Fruit fly (Drosophila melanogaster) whole organism, embryonic: ENCODE results near the gene Cyp313a4.

Experiments used
- CG11696 ChIP-seq: fragments of 200-800 bp; sonication (Bioruptor generic); IDR thresholded peaks from 2 replicates; pipeline ENCODE4 v1.3.6; 2022; ENCODE audit warnings: missing biosample characterization, missing genetic modification characterization
- CG11723 ChIP-seq: fragments of 200-800 bp; sonication (Bioruptor generic); optimal IDR thresholded peaks from 2 replicates; lab custom pipeline; 2017; ENCODE audit warnings: missing biosample characterization, mild to moderate bottlenecking, missing genetic modification characterization
- CG12071 ChIP-seq: fragments of 200-800 bp; sonication (Bioruptor generic); optimal IDR thresholded peaks from 3 replicates; lab custom pipeline; 2018; ENCODE audit warnings: missing biosample characterization, mild to moderate bottlenecking, missing genetic modification characterization
- CG12155 ChIP-seq: fragments of 200-800 bp; sonication (Bioruptor generic); optimal IDR thresholded peaks from 3 replicates; lab custom pipeline; 2016; ENCODE audit warnings: missing biosample characterization, missing genetic modification characterization
- CG12769 ChIP-seq: fragments of 200-800 bp; sonication (Bioruptor generic); optimal IDR thresholded peaks from 2 replicates; lab custom pipeline; 2019; ENCODE audit warnings: missing biosample characterization, mild to moderate bottlenecking, missing genetic modification characterization, moderate library complexity
- CG13424 ChIP-seq: fragments of 200-800 bp; sonication (Bioruptor generic); optimal IDR thresholded peaks from 2 replicates; lab custom pipeline; 2019; ENCODE audit warnings: missing biosample characterization, mild to moderate bottlenecking, missing genetic modification characterization, moderate library complexity
- CG15514 ChIP-seq: fragments of 200-800 bp; sonication (Bioruptor generic); optimal IDR thresholded peaks from 3 replicates; lab custom pipeline; 2017; ENCODE audit warnings: missing biosample characterization, missing genetic modification characterization, mild to moderate bottlenecking, moderate library complexity, missing genetic modification reagents
- CG16815 ChIP-seq: fragments of 200-800 bp; sonication (Bioruptor generic); optimal IDR thresholded peaks from 3 replicates; lab custom pipeline; 2017; ENCODE audit warnings: missing biosample characterization, mild to moderate bottlenecking, missing genetic modification characterization
- CG18599 ChIP-seq: fragments of 200-800 bp; sonication (Bioruptor generic); optimal IDR thresholded peaks from 3 replicates; lab custom pipeline; 2017; ENCODE audit warnings: missing biosample characterization, missing genetic modification characterization, mild to moderate bottlenecking, moderate library complexity, missing genetic modification reagents
- CG2678 ChIP-seq: fragments of 200-800 bp; sonication (Bioruptor generic); optimal IDR thresholded peaks from 3 replicates; lab custom pipeline; 2019; ENCODE audit warnings: missing biosample characterization, mild to moderate bottlenecking, missing genetic modification characterization, moderate library complexity
- CG30020 ChIP-seq: fragments of 200-800 bp; optimal IDR thresholded peaks from 2 replicates; lab custom pipeline; 2019; ENCODE audit warnings: missing biosample characterization, mild to moderate bottlenecking, missing genetic modification characterization, moderate library complexity
- CG3726 ChIP-seq: fragments of 200-800 bp; sonication (Bioruptor generic); IDR thresholded peaks from 3 replicates; pipeline ENCODE4, ENCODE4 v1.3.6; 2022; ENCODE audit warnings: missing biosample characterization, missing genetic modification characterization
- CG3847 ChIP-seq: fragments of 200-800 bp; sonication (Bioruptor generic); IDR thresholded peaks from 2 replicates; pipeline ENCODE4 v1.3.6; 2022; ENCODE audit warnings: missing biosample characterization, missing genetic modification characterization
- CG4360 ChIP-seq: fragments of 200-800 bp; sonication (Bioruptor generic); IDR thresholded peaks from 2 replicates; pipeline ENCODE4 v1.3.6; 2022; ENCODE audit warnings: missing biosample characterization, missing genetic modification characterization
- CG4820 ChIP-seq: fragments of 200-800 bp; sonication (Bioruptor generic); optimal IDR thresholded peaks from 3 replicates; lab custom pipeline; 2016; ENCODE audit warnings: missing biosample characterization, missing genetic modification characterization
- CG5180 ChIP-seq: fragments of 200-800 bp; sonication (Bioruptor generic); optimal IDR thresholded peaks from 3 replicates; lab custom pipeline; 2017; ENCODE audit warnings: missing biosample characterization, missing genetic modification characterization, mild to moderate bottlenecking, moderate library complexity, missing genetic modification reagents
- CG6654 ChIP-seq: fragments of 200-800 bp; sonication (Bioruptor generic); optimal IDR thresholded peaks from 2 replicates; lab custom pipeline; 2017; ENCODE audit warnings: missing biosample characterization, mild to moderate bottlenecking, missing genetic modification characterization
- CG7372 ChIP-seq: fragments of 200-800 bp; sonication (Bioruptor generic); IDR thresholded peaks from 2 replicates; pipeline ENCODE4 v1.3.6; 2022; ENCODE audit warnings: missing biosample characterization, missing genetic modification characterization
- CG8290 ChIP-seq, 3 experiments: fragments of 200-800 bp; sonication (Bioruptor generic); optimal IDR thresholded peaks; 2 replicates each; lab custom pipeline; 2016 to 2019; ENCODE audit warnings: missing biosample characterization in 3 of 3, missing genetic modification characterization in 3 of 3, mild to moderate bottlenecking in 2 of 3, moderate library complexity in 1 of 3
- CG9797 ChIP-seq: fragments of 200-800 bp; sonication (Bioruptor generic); optimal IDR thresholded peaks from 3 replicates; lab custom pipeline; 2018; ENCODE audit warnings: missing biosample characterization, mild to moderate bottlenecking, missing genetic modification characterization
- Chrac-16 ChIP-seq: fragments of 200-800 bp; sonication (Bioruptor generic); optimal IDR thresholded peaks from 3 replicates; lab custom pipeline; 2016; ENCODE audit warnings: missing biosample characterization, missing genetic modification characterization
- Doc2 ChIP-seq: fragments of 200-800 bp; sonication (Bioruptor generic); IDR thresholded peaks from 2 replicates; pipeline ENCODE4 v1.3.6; 2022; ENCODE audit warnings: missing biosample characterization, missing genetic modification characterization
- Dref ChIP-seq: fragments of 200-800 bp; sonication (Bioruptor generic); IDR thresholded peaks from 2 replicates; pipeline ENCODE4 v1.3.6; 2022; ENCODE audit warnings: missing biosample characterization, missing genetic modification characterization
- Drgx ChIP-seq: fragments of 200-800 bp; sonication (Bioruptor generic); IDR thresholded peaks from 2 replicates; pipeline ENCODE4 v1.3.6; 2022; ENCODE audit warnings: missing biosample characterization, missing genetic modification characterization
- E2f2 ChIP-seq: fragments of 200-800 bp; sonication (Bioruptor generic); IDR thresholded peaks from 2 replicates; pipeline ENCODE4 v1.3.6; 2022; ENCODE audit warnings: missing biosample characterization, missing genetic modification characterization
- H15 ChIP-seq: fragments of 200-800 bp; sonication (Bioruptor generic); IDR thresholded peaks from 3 replicates; pipeline ENCODE4 v1.3.6; 2022; ENCODE audit warnings: missing biosample characterization, missing genetic modification characterization
- HHEX ChIP-seq: fragments of 200-800 bp; sonication (Bioruptor generic); optimal IDR thresholded peaks from 3 replicates; lab custom pipeline; 2017; ENCODE audit warnings: missing biosample characterization, mild to moderate bottlenecking, missing genetic modification characterization, missing genetic modification reagents
- Lhr ChIP-seq: fragments of 200-800 bp; sonication (Bioruptor generic); optimal IDR thresholded peaks from 3 replicates; lab custom pipeline; 2017; ENCODE audit warnings: mild to moderate bottlenecking, missing biosample characterization, missing genetic modification reagents, missing genetic modification characterization
- Lim3 ChIP-seq: fragments of 200-800 bp; sonication (Bioruptor generic); IDR thresholded peaks from 2 replicates; pipeline ENCODE4 v1.3.6; 2022; ENCODE audit warnings: missing biosample characterization, missing genetic modification characterization
- Meics ChIP-seq: fragments of 200-800 bp; sonication (Bioruptor generic); optimal IDR thresholded peaks from 2 replicates; lab custom pipeline; 2017; ENCODE audit warnings: missing biosample characterization, mild to moderate bottlenecking, missing genetic modification characterization
- Myb ChIP-seq: fragments of 200-800 bp; sonication (Bioruptor generic); optimal IDR thresholded peaks from 2 replicates; lab custom pipeline; 2016; ENCODE audit warnings: missing biosample characterization, missing genetic modification characterization
- Neu2 ChIP-seq: fragments of 200-800 bp; sonication (Bioruptor generic); optimal IDR thresholded peaks from 3 replicates; lab custom pipeline; 2016; ENCODE audit warnings: missing biosample characterization, missing genetic modification characterization, borderline replicate concordance
- Nf-YB ChIP-seq: fragments of 200-800 bp; sonication (Bioruptor generic); optimal IDR thresholded peaks from 3 replicates; lab custom pipeline; 2019; ENCODE audit warnings: missing biosample characterization, mild to moderate bottlenecking, missing genetic modification characterization, moderate library complexity
- Nf-YC ChIP-seq: fragments of 200-800 bp; optimal IDR thresholded peaks from 3 replicates; lab custom pipeline; 2019; ENCODE audit warnings: missing biosample characterization, mild to moderate bottlenecking, missing genetic modification characterization, moderate library complexity
- Opbp ChIP-seq: fragments of 200-800 bp; sonication (Bioruptor generic); IDR thresholded peaks from 3 replicates; pipeline ENCODE4 v1.3.6; 2022; ENCODE audit warnings: missing biosample characterization, missing genetic modification characterization; ENCODE audit not compliant: partially characterized antibody
- Taf1 ChIP-seq: fragments of 200-800 bp; sonication (Bioruptor generic); IDR thresholded peaks from 2 replicates; pipeline ENCODE4 v1.3.6; 2022; ENCODE audit warnings: missing biosample characterization, missing genetic modification characterization
- YL-1 ChIP-seq: fragments of 200-800 bp; sonication (Bioruptor generic); optimal IDR thresholded peaks from 3 replicates; lab custom pipeline; 2017; ENCODE audit warnings: missing biosample characterization, mild to moderate bottlenecking, missing genetic modification characterization
- btn ChIP-seq: fragments of 200-800 bp; sonication (Bioruptor generic); optimal IDR thresholded peaks from 2 replicates; lab custom pipeline; 2016; ENCODE audit warnings: missing biosample characterization, missing genetic modification characterization
- cas ChIP-seq: fragments of 200-800 bp; sonication (Bioruptor generic); IDR thresholded peaks from 2 replicates; pipeline ENCODE4 v1.3.6; 2022; ENCODE audit warnings: missing biosample characterization, missing genetic modification characterization
- chinmo ChIP-seq: fragments of 200-800 bp; sonication (Bioruptor generic); IDR thresholded peaks from 4 replicates; pipeline ENCODE4 v1.3.6; 2022; ENCODE audit warnings: missing biosample characterization, missing genetic modification characterization; ENCODE audit not compliant: partially characterized antibody
- ci ChIP-seq: fragments of 200-800 bp; sonication (Bioruptor generic); IDR thresholded peaks from 3 replicates; pipeline ENCODE4 v1.3.6; 2022; ENCODE audit warnings: missing biosample characterization, missing genetic modification characterization
- crc ChIP-seq: fragments of 200-800 bp; sonication (Bioruptor generic); optimal IDR thresholded peaks from 2 replicates; lab custom pipeline; 2016; ENCODE audit warnings: missing biosample characterization, missing genetic modification characterization
- crol ChIP-seq: fragments of 200-800 bp; sonication (Bioruptor generic); IDR thresholded peaks from 2 replicates; pipeline ENCODE4 v1.3.6; 2022; ENCODE audit warnings: missing biosample characterization, missing genetic modification characterization
- esg ChIP-seq: fragments of 200-800 bp; sonication (Bioruptor generic); conservative IDR thresholded peaks from 2 replicates; pipeline ENCODE4 v1.3.6; 2022; ENCODE audit warnings: missing biosample characterization, missing genetic modification characterization
- fd3F ChIP-seq: fragments of 200-800 bp; sonication (Bioruptor generic); optimal IDR thresholded peaks from 2 replicates; lab custom pipeline; 2018; ENCODE audit warnings: missing biosample characterization, mild to moderate bottlenecking, missing genetic modification characterization, moderate library complexity
- gce ChIP-seq: fragments of 200-800 bp; sonication (Bioruptor generic); IDR thresholded peaks from 3 replicates; pipeline ENCODE4 v1.3.6; 2022; ENCODE audit warnings: missing biosample characterization, missing genetic modification characterization
- onecut ChIP-seq: fragments of 200-800 bp; sonication (Bioruptor generic); IDR thresholded peaks from 2 replicates; pipeline ENCODE4 v1.3.6; 2022; ENCODE audit warnings: missing biosample characterization, missing genetic modification characterization
- pho ChIP-seq: fragments of 200-800 bp; sonication (Bioruptor generic); optimal IDR thresholded peaks from 2 replicates; lab custom pipeline; 2016; ENCODE audit warnings: missing biosample characterization, missing genetic modification characterization
- so ChIP-seq: fragments of 200-800 bp; sonication (Bioruptor generic); IDR thresholded peaks from 3 replicates; pipeline ENCODE4 v1.3.6; 2022; ENCODE audit warnings: missing biosample characterization, missing genetic modification characterization
- ssp ChIP-seq: fragments of 200-800 bp; sonication (Bioruptor generic); IDR thresholded peaks from 2 replicates; pipeline ENCODE4 v1.3.6; 2022; ENCODE audit warnings: missing biosample characterization, missing genetic modification characterization
- trem ChIP-seq: fragments of 200-800 bp; optimal IDR thresholded peaks from 3 replicates; lab custom pipeline; 2019; ENCODE audit warnings: missing biosample characterization, mild to moderate bottlenecking, missing genetic modification characterization, moderate library complexity

The Cyp313a4 gene

dm6 chr3R:12697571-12698039 lies 16.4 kb upstream of the Cyp313a4 start (continued):
- TF ChIP-seq CG18599 (GFP tag; lab: Kevin White, UChicago): no peak
- TF ChIP-seq btn: no peak
- TF ChIP-seq crc: no peak
- peak; percentile 22 for TF ChIP-seq pho
- no peak for TF ChIP-seq Meics (GFP tag; lab: Kevin White, UChicago)
- TF ChIP-seq CG3726: no peak
- no peak for TF ChIP-seq HHEX (GFP tag; lab: Kevin White, UChicago)
- peak; percentile 78 for TF ChIP-seq trem (tag; lab: Kevin White, UChicago)
- no peak for TF ChIP-seq CG4820 (GFP tag; lab: Kevin White, UChicago)
- no peak for TF ChIP-seq gce (GFP tag; lab: Robert Waterston, UW)
- peak; percentile 99 for TF ChIP-seq CG9797 (GFP tag; lab: Kevin White, UChicago)
- no peak for TF ChIP-seq chinmo (GFP tag; lab: Robert Waterston, UW)
- TF ChIP-seq CG6654: no peak
- TF ChIP-seq Doc2 (GFP tag; lab: Robert Waterston, UW): no peak
- no peak for TF ChIP-seq Nf-YB (GFP tag; lab: Kevin White, UChicago)
- TF ChIP-seq CG13424 (tag; lab: Kevin White, UChicago): no peak
- peak; percentile 79 for TF ChIP-seq Dref (GFP tag; lab: Robert Waterston, UW)
- no peak for TF ChIP-seq CG5180
- no peak for TF ChIP-seq Lim3 (GFP tag; lab: Robert Waterston, UW)
- peak; percentile 74 for TF ChIP-seq Lhr (GFP tag; lab: Kevin White, UChicago)
- no peak for TF ChIP-seq Drgx
- TF ChIP-seq CG30020 (tag; lab: Kevin White, UChicago): peak; percentile 48
- no peak for TF ChIP-seq H15 (GFP tag; lab: Robert Waterston, UW)
- TF ChIP-seq cas: no peak
- TF ChIP-seq Myb (GFP tag; lab: Kevin White, UChicago): peak; percentile 47
- no peak for TF ChIP-seq crol (GFP tag; lab: Robert Waterston, UW)
- no peak for TF ChIP-seq ci (GFP tag; lab: Robert Waterston, UW)
- no peak for TF ChIP-seq fd3F
- peak; percentile 95 for TF ChIP-seq E2f2
- peak; percentile 32; the same call in 1 of the 3 replicates for TF ChIP-seq Opbp (GFP tag; lab: Robert Waterston, UW)
- no peak for TF ChIP-seq CG8290 (GFP tag; optimal IDR thresholded peaks at IDR 0.05; lab: Kevin White, UChicago)
- TF ChIP-seq CG8290 (tag; optimal IDR thresholded peaks at IDR 0.05; lab: Kevin White, UChicago): no peak
- no peak for TF ChIP-seq ssp (GFP tag; lab: Robert Waterston, UW)
- peak; percentile 58 for TF ChIP-seq YL-1 (GFP tag; lab: Kevin White, UChicago)
- TF ChIP-seq CG2678 (tag; lab: Kevin White, UChicago): no peak
- TF ChIP-seq so (GFP tag; lab: Robert Waterston, UW): no peak
- TF ChIP-seq CG15514 (GFP tag; lab: Kevin White, UChicago): peak; percentile 37
- peak; percentile 7 for TF ChIP-seq CG12071 (GFP tag; lab: Kevin White, UChicago)
- no peak for TF ChIP-seq CG4360 (GFP tag; lab: Robert Waterston, UW)
- TF ChIP-seq Taf1 (GFP tag; lab: Robert Waterston, UW): no peak
- TF ChIP-seq CG7372: peak; percentile 53; the same call in 1 of the 2 replicates
- TF ChIP-seq Nf-YC (tag; lab: Kevin White, UChicago): peak; percentile 58
- no peak for TF ChIP-seq Neu2 (GFP tag; lab: Kevin White, UChicago)
- TF ChIP-seq CG11696: no peak
- TF ChIP-seq CG12155 (GFP tag; lab: Kevin White, UChicago): peak; percentile 19
- TF ChIP-seq CG16815 (GFP tag; lab: Kevin White, UChicago): no peak
- TF ChIP-seq onecut (GFP tag; lab: Robert Waterston, UW): no peak
- TF ChIP-seq esg (GFP tag; lab: Robert Waterston, UW): no peak
- no peak for TF ChIP-seq Chrac-16 (GFP tag; lab: Kevin White, UChicago)
- no peak; the same call in 1 of the 2 replicates for TF ChIP-seq CG3847 (GFP tag; lab: Robert Waterston, UW)
- TF ChIP-seq CG12769 (tag; lab: Kevin White, UChicago): no peak
- TF ChIP-seq CG11723 (GFP tag; lab: Kevin White, UChicago): no peak
